Worm (Caenorhabditis elegans): Measurements from ENCODE around the gene clec-141.

The clec-141 gene

ce11 chrII:5407548-5407947 is at the start of gene clec-141:
Gene clec-141 (minus strand): TSS chrII:5407648.
- TF ChIP-seq W03F9.2 (tag; optimal IDR thresholded peaks at IDR 0.05) = no peak
- TF ChIP-seq dao-5 (tag; optimal IDR thresholded peaks at IDR 0.05) = no peak
- TF ChIP-seq him-1 (tag; optimal IDR thresholded peaks at IDR 0.05) = no peak

ce11 chrII:5455650-5456355 is 48.4 kb upstream of the clec-141 start, which contains the start of gene daz-1:
Gene daz-1 (plus strand): TSS chrII:5456305.
- TF ChIP-seq W03F9.2 (tag; optimal IDR thresholded peaks at IDR 0.05) (no peak), dao-5 (tag; optimal IDR thresholded peaks at IDR 0.05) (no peak), him-1 (tag; optimal IDR thresholded peaks at IDR 0.05) (no peak)

- TF ChIP-seq him-1 (tag; optimal IDR thresholded peaks at IDR 0.05) (no peak), dao-5 (tag; optimal IDR thresholded peaks at IDR 0.05) (no peak)
These were observed 46.1 kb upstream of the clec-141 start, which contains the start of gene dhs-5 for ce11 chrII:5453547-5453946. Gene dhs-5 (plus strand): TSS chrII:5453847.

DNA sequence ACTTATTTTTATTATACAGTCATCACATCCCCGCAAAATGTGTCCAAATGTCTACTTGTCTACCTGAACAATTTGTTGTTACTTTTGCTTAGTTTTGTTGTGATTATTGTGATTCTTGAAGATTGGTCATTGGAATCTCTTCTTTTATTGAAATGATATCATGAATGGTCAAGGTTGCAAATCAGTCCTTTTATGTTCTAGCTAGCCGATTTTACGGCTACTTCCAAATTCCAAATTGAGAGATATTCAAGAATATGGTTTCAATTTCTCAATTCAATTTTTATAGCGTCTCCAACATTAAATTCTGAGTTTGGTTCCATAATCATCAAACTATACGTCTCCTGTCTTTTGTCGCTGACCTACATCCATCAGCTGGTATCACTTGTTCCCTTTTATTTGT is 43.8 kb upstream of the clec-141 start:
- TF ChIP-seq W03F9.2 (tag; optimal IDR thresholded peaks at IDR 0.05) = no peak
- no peak for TF ChIP-seq dao-5 (tag; optimal IDR thresholded peaks at IDR 0.05)
- TF ChIP-seq him-1 (tag; optimal IDR thresholded peaks at IDR 0.05) = no peak

- TF ChIP-seq dao-5 (tag; optimal IDR thresholded peaks at IDR 0.05) (no peak), W03F9.2 (tag; optimal IDR thresholded peaks at IDR 0.05) (no peak), him-1 (tag; optimal IDR thresholded peaks at IDR 0.05) (no peak)
These were observed 42.2 kb upstream of the clec-141 start for ce11 chrII:5449620-5450019.

ce11 chrII:5449219-5449618 is 41.8 kb upstream of the clec-141 start:
- TF ChIP-seq W03F9.2 (tag; optimal IDR thresholded peaks at IDR 0.05) (no peak), him-1 (tag; optimal IDR thresholded peaks at IDR 0.05) (no peak), dao-5 (tag; optimal IDR thresholded peaks at IDR 0.05) (no peak)

DNA sequence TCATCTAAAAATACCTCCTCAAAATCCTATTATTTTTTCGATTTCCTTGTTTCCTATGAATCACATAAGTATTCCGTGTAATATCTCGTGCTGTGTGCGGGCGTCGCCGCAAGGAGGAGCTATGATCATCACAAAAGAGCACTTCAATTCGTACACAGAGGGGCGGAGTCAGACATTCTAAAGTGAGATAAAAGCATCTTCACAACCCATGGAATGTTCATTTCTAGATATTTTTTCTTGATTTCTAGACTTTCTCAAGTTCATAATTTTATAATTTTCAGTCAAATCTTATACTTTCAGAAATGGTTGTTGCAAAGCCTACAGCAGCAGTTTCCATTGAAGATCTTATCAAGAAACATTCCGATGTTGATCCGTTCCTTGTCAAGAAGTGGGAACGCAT is 39.9 kb upstream of the clec-141 start, which contains the start of gene cex-1:
cex-1 (plus strand) TSS at position 301 of the 400 bp plus-strand sequence.
- TF ChIP-seq him-1 (tag; optimal IDR thresholded peaks at IDR 0.05) (no peak), dao-5 (tag; optimal IDR thresholded peaks at IDR 0.05) (no peak), W03F9.2 (tag; optimal IDR thresholded peaks at IDR 0.05) (no peak)

DNA sequence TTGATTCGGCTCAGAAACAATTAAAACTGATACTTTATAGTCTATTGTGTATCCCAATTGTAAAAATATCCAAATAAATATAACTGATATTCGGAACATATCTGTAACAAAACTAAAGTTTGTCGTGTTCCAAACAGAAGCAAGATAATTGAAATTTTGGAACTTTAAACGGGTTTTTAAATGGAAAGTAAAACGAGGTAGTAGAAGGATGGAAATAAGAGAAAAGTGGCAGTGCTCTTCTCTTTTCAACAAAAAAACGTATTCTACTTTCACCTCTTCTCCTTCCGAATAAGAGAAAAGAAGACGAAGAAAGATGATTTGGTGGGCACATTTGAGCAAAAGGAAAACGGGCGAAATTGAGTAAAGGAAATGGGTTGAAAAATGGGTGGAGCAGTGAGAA is 39.1 kb upstream of the clec-141 start, which contains the start of gene nmr-1:
nmr-1 (minus strand) TSS at position 101 of the 400 bp plus-strand sequence.
- TF ChIP-seq dao-5 (tag; optimal IDR thresholded peaks at IDR 0.05) (no peak), him-1 (tag; optimal IDR thresholded peaks at IDR 0.05) (no peak), W03F9.2 (tag; optimal IDR thresholded peaks at IDR 0.05) (no peak)

ce11 chrII:5437586-5437985 is 30.1 kb upstream of the clec-141 start, which contains the start of gene F07F6.1:
Gene F07F6.1 (plus strand): TSS chrII:5437886.
- TF ChIP-seq W03F9.2 (tag; optimal IDR thresholded peaks at IDR 0.05) (no peak), him-1 (tag; optimal IDR thresholded peaks at IDR 0.05) (no peak), dao-5 (tag; optimal IDR thresholded peaks at IDR 0.05) (no peak)

- TF ChIP-seq dao-5 (tag; optimal IDR thresholded peaks at IDR 0.05) (no peak), him-1 (tag; optimal IDR thresholded peaks at IDR 0.05) (no peak), W03F9.2 (tag; optimal IDR thresholded peaks at IDR 0.05) (no peak)
These were observed 29.4 kb upstream of the clec-141 start, which contains the start of gene dct-5 for ce11 chrII:5436833-5437232. Gene dct-5 (minus strand): TSS chrII:5436933.

DNA sequence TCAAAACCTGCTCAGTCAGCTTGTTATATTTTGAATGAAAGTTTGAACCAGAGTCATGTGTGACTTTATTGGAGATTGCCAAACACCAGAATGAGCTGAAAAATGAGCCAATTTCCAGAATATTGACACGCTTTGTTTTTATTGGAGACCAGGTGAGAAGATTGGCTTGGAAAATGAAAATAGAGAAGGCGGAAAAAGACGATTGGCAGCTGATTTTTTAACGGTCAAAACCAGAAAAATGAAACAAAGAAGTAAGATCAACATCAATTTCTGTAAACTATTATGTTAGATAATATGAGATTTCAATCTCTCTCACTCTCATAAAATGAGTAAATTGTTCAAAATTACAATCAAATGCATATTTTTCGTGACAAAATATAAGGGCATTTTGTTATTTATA is 25.6 kb upstream of the clec-141 start, which contains the start of gene srx-114:
srx-114 (minus strand) TSS at position 101 of the 400 bp plus-strand sequence.
- TF ChIP-seq W03F9.2 (tag; optimal IDR thresholded peaks at IDR 0.05) (no peak), dao-5 (tag; optimal IDR thresholded peaks at IDR 0.05) (no peak), him-1 (tag; optimal IDR thresholded peaks at IDR 0.05) (no peak)

- peak; percentile 6 for TF ChIP-seq W03F9.2 (tag; optimal IDR thresholded peaks at IDR 0.05)
- no peak for TF ChIP-seq him-1 (tag; optimal IDR thresholded peaks at IDR 0.05)
These were observed 22.2 kb upstream of the clec-141 start, which contains the start of the genes F07F6.4 and F07F6.2 for ce11 chrII:5429522-5430257. Gene F07F6.4 (minus strand): TSS chrII:5429572. Gene F07F6.2 (plus strand): TSS chrII:5430207.

- no peak for TF ChIP-seq dao-5 (tag; optimal IDR thresholded peaks at IDR 0.05)
- TF ChIP-seq him-1 (tag; optimal IDR thresholded peaks at IDR 0.05) = no peak
- TF ChIP-seq W03F9.2 (tag; optimal IDR thresholded peaks at IDR 0.05) = no peak
These were observed 19.0 kb upstream of the clec-141 start for ce11 chrII:5426470-5426869.

DNA sequence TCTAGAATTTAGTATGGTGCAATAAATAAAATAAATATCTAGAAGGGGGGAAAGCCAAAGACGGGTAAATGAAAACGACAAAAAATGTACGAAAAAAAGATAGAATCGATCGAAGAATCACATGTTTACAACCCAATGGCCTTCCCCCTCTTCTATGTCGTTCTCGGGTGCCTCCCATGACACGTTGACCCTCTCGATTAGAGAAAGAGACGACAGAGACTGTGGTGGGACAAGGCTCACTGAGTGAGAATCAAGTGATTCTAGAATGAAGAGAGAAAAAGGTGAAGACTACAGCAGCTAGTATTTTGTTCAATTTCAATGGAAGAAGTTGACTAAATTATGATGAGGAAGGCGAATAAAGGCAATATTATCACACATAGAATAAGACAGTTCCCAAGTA is 18.6 kb upstream of the clec-141 start:
- TF ChIP-seq dao-5 (tag; optimal IDR thresholded peaks at IDR 0.05) (no peak), him-1 (tag; optimal IDR thresholded peaks at IDR 0.05) (no peak), W03F9.2 (tag; optimal IDR thresholded peaks at IDR 0.05) (no peak)

Measured in whole organism, L4/young adult.